Fruit fly (Drosophila melanogaster): Measurements from ENCODE around the gene Lcp65Ab2.

Gene Lcp65Ab2

dm6 chr3L:6139924-6140574 is 6.4 kb upstream of the Lcp65Ab2 start, which contains the start of gene Cpr65Av (continued):
- TF ChIP-seq CG5180 (GFP tag; optimal IDR thresholded peaks at IDR 0.05) (peak; percentile 30), GATAe (GFP tag; conservative IDR thresholded peaks at IDR 0.05) (no peak), usp (GFP tag; optimal IDR thresholded peaks at IDR 0.05) (no peak), kni (GFP tag; optimal IDR thresholded peaks at IDR 0.05) (no peak), CG14965 (GFP tag; optimal IDR thresholded peaks at IDR 0.05; ENCODE audit: borderline replicate concordance) (no peak), CG4328 (GFP tag; optimal IDR thresholded peaks at IDR 0.05) (no peak), aop (GFP tag; IDR thresholded peaks at IDR 0.05) (no peak), Antp (GFP tag; optimal IDR thresholded peaks at IDR 0.05) (no peak), ken (GFP tag; IDR thresholded peaks at IDR 0.05) (no peak), CHES-1-like (GFP tag; optimal IDR thresholded peaks at IDR 0.05) (no peak), Eip74EF (GFP tag; optimal IDR thresholded peaks at IDR 0.05) (peak in 1 of 2 experiments; percentile 11), CG6765 (GFP tag; optimal IDR thresholded peaks at IDR 0.05) (no peak), CG13424 (tag; optimal IDR thresholded peaks at IDR 0.05) (peak; percentile 39), lab (GFP tag; optimal IDR thresholded peaks at IDR 0.05) (peak; percentile 25), otp (GFP tag; IDR thresholded peaks at IDR 0.05) (peak; percentile 17; the same call in 1 of the 3 replicates), NfI (GFP tag; optimal IDR thresholded peaks at IDR 0.05) (no peak), CG18599 (GFP tag; optimal IDR thresholded peaks at IDR 0.05) (peak; percentile 2), Dek (tag; optimal IDR thresholded peaks at IDR 0.05) (no peak), CG9437 (GFP tag; optimal IDR thresholded peaks at IDR 0.05) (no peak), CG17912 (GFP tag; optimal IDR thresholded peaks at IDR 0.05) (peak; percentile 13), CG31365 (tag; optimal IDR thresholded peaks at IDR 0.05) (no peak), CG13894 (tag; optimal IDR thresholded peaks at IDR 0.05) (no peak), eyg (GFP tag; optimal IDR thresholded peaks at IDR 0.05) (no peak), CG1529 (GFP tag; optimal IDR thresholded peaks at IDR 0.05) (peak; percentile 20), ase (GFP tag; IDR thresholded peaks at IDR 0.05) (no peak), CG17829 (tag; optimal IDR thresholded peaks at IDR 0.05) (no peak), Sox100B (GFP tag; optimal IDR thresholded peaks at IDR 0.05) (peak; percentile 38), BEAF-32 (GFP tag; optimal IDR thresholded peaks at IDR 0.05) (no peak), CG32532 (GFP tag; IDR thresholded peaks at IDR 0.05) (no peak), prd (optimal IDR thresholded peaks at IDR 0.05) (no peak), prd (GFP tag; IDR thresholded peaks at IDR 0.05) (no peak), Bgb (GFP tag; IDR thresholded peaks at IDR 0.05; ENCODE audit: partially characterized antibody) (no peak), CG12236 (GFP tag; optimal IDR thresholded peaks at IDR 0.05) (no peak), Dref (GFP tag; IDR thresholded peaks at IDR 0.05) (no peak), gsb (GFP tag; IDR thresholded peaks at IDR 0.05) (no peak), CG2678 (tag; optimal IDR thresholded peaks at IDR 0.05) (peak; percentile 27), MBD-R2 (GFP tag; IDR thresholded peaks at IDR 0.05) (no peak), CG15073 (GFP tag; optimal IDR thresholded peaks at IDR 0.05) (no peak), pfk (GFP tag; optimal IDR thresholded peaks at IDR 0.05) (no peak), tna (GFP tag; IDR thresholded peaks at IDR 0.05; ENCODE audit: partially characterized antibody) (no peak), CG6813 (GFP tag; optimal IDR thresholded peaks at IDR 0.05) (no peak), hbn (GFP tag; IDR thresholded peaks at IDR 0.05; ENCODE audit: partially characterized antibody) (no peak), zen (tag; optimal IDR thresholded peaks at IDR 0.05) (no peak), sd (tag; optimal IDR thresholded peaks at IDR 0.05) (peak; percentile 15), Oaz (GFP tag; IDR thresholded peaks at IDR 0.05) (no peak), Aef1 (GFP tag; IDR thresholded peaks at IDR 0.05) (no peak), CG4730 (GFP tag; IDR thresholded peaks at IDR 0.05) (no peak), hkb (optimal IDR thresholded peaks at IDR 0.05) (no peak), hkb (GFP tag; IDR thresholded peaks at IDR 0.05) (peak; percentile 28; the same call in 1 of the 2 replicates), vnd (GFP tag; IDR thresholded peaks at IDR 0.05; ENCODE audit: partially characterized antibody) (no peak)

Data from whole organism, embryonic.